Worm (Caenorhabditis elegans): Measurements from ENCODE around the gene ccar-1.

DNA sequence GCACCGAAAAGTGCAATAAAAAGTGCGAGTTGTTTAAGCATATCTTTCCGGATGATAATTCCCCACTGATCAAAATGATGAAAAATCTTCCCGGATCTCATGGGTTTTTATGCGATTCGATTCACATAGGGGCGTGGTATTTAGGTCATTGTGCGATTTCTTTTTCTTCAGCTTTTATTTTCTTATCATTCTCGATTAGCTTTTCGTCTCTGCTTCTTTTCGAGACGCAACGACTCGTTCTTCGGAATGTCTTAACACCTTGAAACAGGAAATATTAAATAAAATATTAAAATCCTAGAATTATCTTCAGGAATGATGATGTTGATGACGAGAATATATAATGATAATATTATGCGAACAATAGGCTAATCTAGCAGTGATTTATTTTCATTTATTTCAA lies 27.7 kb upstream of the ccar-1 start, which contains the start of gene Y37A1B.7:
- TF ChIP-seq flt-1 (GFP tag; IDR thresholded peaks at IDR 0.05) (no peak), ama-1 (optimal IDR thresholded peaks at IDR 0.05) (no peak), ets-7 (tag; optimal IDR thresholded peaks at IDR 0.05) (no peak), hmg-4 (GFP tag; optimal IDR thresholded peaks at IDR 0.05) (no peak), hmbx-1 (tag; optimal IDR thresholded peaks at IDR 0.05) (no peak), tra-4 (tag; optimal IDR thresholded peaks at IDR 0.05) (no peak), sea-1 (GFP tag; conservative IDR thresholded peaks at IDR 0.05) (no peak), hnd-1 (tag; optimal IDR thresholded peaks at IDR 0.05) (no peak), tbx-37 (GFP tag; conservative IDR thresholded peaks at IDR 0.05) (no peak), ceh-36 (tag; optimal IDR thresholded peaks at IDR 0.05) (no peak)

All from whole organism, early embryonic.